Worm (Caenorhabditis elegans) whole organism, young adult: ENCODE results near the gene srw-60.

Experiments
- B0035.1 ChIP-seq: sonication (generic microtip); optimal IDR thresholded peaks from 2 replicates; lab custom pipeline; 2016; ENCODE audit warnings: missing genetic modification characterization, mild to moderate bottlenecking, missing compliant biosample characterization, missing genotype, missing genetic modification reagents
- B0336.3 ChIP-seq: fragments of 200-800 bp; sonication (Bioruptor generic); IDR thresholded peaks from 2 replicates; pipeline ENCODE4 v1.3.6; 2022; ENCODE audit warnings: missing genetic modification characterization, missing compliant biosample characterization
- C06A6.2 ChIP-seq: fragments of 200-800 bp; sonication (Bioruptor generic); conservative IDR thresholded peaks from 2 replicates; pipeline ENCODE4 v1.3.6; 2022; ENCODE audit warnings: missing genetic modification characterization, missing compliant biosample characterization
- D2030.7 ChIP-seq: fragments of 200-800 bp; sonication (Bioruptor generic); IDR thresholded peaks from 2 replicates; pipeline ENCODE4 v1.3.6; 2022; ENCODE audit warnings: missing genetic modification reagents, missing genetic modification characterization, missing compliant biosample characterization
- F22D6.2 ChIP-seq: sonication (generic microtip); optimal IDR thresholded peaks from 2 replicates; lab custom pipeline; 2016; ENCODE audit warnings: mild to moderate bottlenecking, missing genetic modification characterization, missing compliant biosample characterization
- F33H1.4 ChIP-seq: fragments of 200-800 bp; sonication (Bioruptor generic); IDR thresholded peaks from 2 replicates; pipeline ENCODE4 v1.3.6; 2022; ENCODE audit warnings: missing genetic modification reagents, missing genetic modification characterization, missing compliant biosample characterization
- F39B2.1 ChIP-seq: fragments of 200-800 bp; sonication (Bioruptor generic); IDR thresholded peaks from 2 replicates; pipeline ENCODE4 v1.3.6; 2022; ENCODE audit warnings: missing genetic modification reagents, missing genetic modification characterization, missing compliant biosample characterization
- Y53G8AR.9 ChIP-seq: fragments of 200-800 bp; sonication (Bioruptor generic); conservative IDR thresholded peaks from 2 replicates; pipeline ENCODE4 v1.3.6; 2022; ENCODE audit warnings: missing genetic modification reagents, missing genetic modification characterization, missing compliant biosample characterization
- ZK185.1 ChIP-seq: sonication (generic microtip); optimal IDR thresholded peaks from 2 replicates; lab custom pipeline; 2016; ENCODE audit warnings: mild to moderate bottlenecking, missing genetic modification characterization, missing compliant biosample characterization; ENCODE audit not compliant: poor library complexity, severe bottlenecking
- aptf-2 ChIP-seq: fragments of 200-800 bp; sonication (Bioruptor generic); conservative IDR thresholded peaks from 2 replicates; pipeline ENCODE4 v1.3.6; 2022; ENCODE audit warnings: missing genetic modification reagents, missing genetic modification characterization, missing compliant biosample characterization
- atf-7 ChIP-seq: sonication (generic microtip); optimal IDR thresholded peaks from 2 replicates; lab custom pipeline; 2017; ENCODE audit warnings: mild to moderate bottlenecking, missing genetic modification characterization, missing compliant biosample characterization
- attf-3 ChIP-seq: fragments of 200-800 bp; sonication (Bioruptor generic); conservative IDR thresholded peaks from 2 replicates; pipeline ENCODE4 v1.3.6; 2022; ENCODE audit warnings: missing genetic modification reagents, missing genetic modification characterization, missing compliant biosample characterization
- attf-6 ChIP-seq: fragments of 200-800 bp; sonication (Bioruptor generic); IDR thresholded peaks from 2 replicates; pipeline ENCODE4 v1.3.6; 2022; ENCODE audit warnings: missing genetic modification reagents, missing genetic modification characterization, missing compliant biosample characterization
- cebp-2 ChIP-seq: fragments of 200-800 bp; sonication (Bioruptor generic); IDR thresholded peaks from 2 replicates; pipeline ENCODE4 v1.3.6; 2022; ENCODE audit warnings: missing genetic modification characterization, missing compliant biosample characterization
- ceh-58 ChIP-seq: fragments of 200-800 bp; sonication (Bioruptor generic); IDR thresholded peaks from 2 replicates; pipeline ENCODE4 v1.3.6; 2022; ENCODE audit warnings: missing genetic modification characterization, missing compliant biosample characterization
- ceh-91 ChIP-seq: fragments of 200-800 bp; sonication (Bioruptor generic); IDR thresholded peaks from 2 replicates; pipeline ENCODE4 v1.3.6; 2022; ENCODE audit warnings: missing genetic modification reagents, missing genetic modification characterization, missing compliant biosample characterization
- dpff-1 ChIP-seq: sonication (generic microtip); optimal IDR thresholded peaks from 2 replicates; lab custom pipeline; 2017; ENCODE audit warnings: mild to moderate bottlenecking, missing genetic modification characterization, missing compliant biosample characterization
- hlh-26 ChIP-seq: fragments of 200-800 bp; sonication (Bioruptor generic); conservative IDR thresholded peaks from 2 replicates; pipeline ENCODE4 v1.3.6; 2022; ENCODE audit warnings: missing genetic modification reagents, missing genetic modification characterization, missing compliant biosample characterization
- hmg-1.2 ChIP-seq: fragments of 200-800 bp; sonication (Bioruptor generic); IDR thresholded peaks from 2 replicates; pipeline ENCODE4 v1.3.6; 2022; ENCODE audit warnings: missing genetic modification reagents, missing genetic modification characterization, missing compliant biosample characterization
- hrde-1 ChIP-seq: sonication (generic microtip); optimal IDR thresholded peaks from 2 replicates; lab custom pipeline; 2016; ENCODE audit warnings: missing genetic modification characterization, mild to moderate bottlenecking, missing compliant biosample characterization, moderate library complexity, missing genotype, missing genetic modification reagents, borderline replicate concordance
- lin-26 ChIP-seq: fragments of 200-800 bp; sonication (Bioruptor generic); IDR thresholded peaks from 2 replicates; pipeline ENCODE4 v1.3.6; 2022; ENCODE audit warnings: missing genetic modification reagents, missing genetic modification characterization, missing compliant biosample characterization
- lin-54 ChIP-seq: fragments of 200-800 bp; sonication (Bioruptor generic); optimal IDR thresholded peaks from 2 replicates; lab custom pipeline; 2018; ENCODE audit warnings: mild to moderate bottlenecking, missing genetic modification characterization, missing compliant biosample characterization
- madf-10 ChIP-seq: sonication (generic microtip); optimal IDR thresholded peaks from 2 replicates; lab custom pipeline; 2016; ENCODE audit warnings: mild to moderate bottlenecking, missing genetic modification characterization, missing compliant biosample characterization
- madf-6 ChIP-seq: fragments of 200-800 bp; sonication (Bioruptor generic); IDR thresholded peaks from 2 replicates; pipeline ENCODE4 v1.3.6; 2022; ENCODE audit warnings: missing genetic modification reagents, missing genetic modification characterization, missing compliant biosample characterization
- madf-8 ChIP-seq: fragments of 200-800 bp; sonication (Bioruptor generic); conservative IDR thresholded peaks from 2 replicates; pipeline ENCODE4 v1.3.6; 2022; ENCODE audit warnings: missing genetic modification reagents, missing genetic modification characterization, missing compliant biosample characterization
- mel-28 ChIP-seq: sonication (generic microtip); optimal IDR thresholded peaks from 2 replicates; lab custom pipeline; 2016; ENCODE audit warnings: borderline replicate concordance, mild to moderate bottlenecking, missing genetic modification characterization, missing compliant biosample characterization
- mxl-1 ChIP-seq: sonication (generic microtip); optimal IDR thresholded peaks from 2 replicates; lab custom pipeline; 2016; ENCODE audit warnings: missing genetic modification characterization, missing compliant biosample characterization
- nfya-2 ChIP-seq: fragments of 200-800 bp; sonication (Bioruptor generic); IDR thresholded peaks from 2 replicates; pipeline ENCODE4 v1.3.6; 2022; ENCODE audit warnings: missing genetic modification reagents, missing genetic modification characterization, missing compliant biosample characterization
- nhr-120 ChIP-seq: fragments of 200-800 bp; sonication (Bioruptor generic); IDR thresholded peaks from 2 replicates; pipeline ENCODE4 v1.3.6; 2022; ENCODE audit warnings: missing genetic modification characterization, missing compliant biosample characterization
- nhr-179 ChIP-seq: sonication (generic microtip); optimal IDR thresholded peaks from 2 replicates; lab custom pipeline; 2016; ENCODE audit warnings: mild to moderate bottlenecking, missing genetic modification characterization, missing compliant biosample characterization
- pbrm-1 ChIP-seq: fragments of 200-800 bp; sonication (Bioruptor generic); IDR thresholded peaks from 2 replicates; pipeline ENCODE4 v1.3.6; 2022; ENCODE audit warnings: missing genetic modification reagents, missing genetic modification characterization, missing compliant biosample characterization
- rcor-1 ChIP-seq: fragments of 200-800 bp; sonication (Bioruptor generic); IDR thresholded peaks from 2 replicates; pipeline ENCODE4 v1.3.6; 2022; ENCODE audit warnings: missing genetic modification reagents, missing genetic modification characterization, missing compliant biosample characterization
- sdz-38 ChIP-seq: sonication (generic microtip); optimal IDR thresholded peaks from 2 replicates; lab custom pipeline; 2016; ENCODE audit warnings: missing genotype, missing genetic modification characterization, missing compliant biosample characterization
- snpc-1.3 ChIP-seq: sonication (generic microtip); optimal IDR thresholded peaks from 2 replicates; lab custom pipeline; 2017; ENCODE audit warnings: missing genetic modification characterization, mild to moderate bottlenecking, missing compliant biosample characterization, antibody characterized with exemption, moderate library complexity, missing genotype, missing genetic modification reagents; ENCODE audit not compliant: insufficient read depth
- snpc-4 ChIP-seq, 5 experiments: fragments of 150-350 bp in 1 of 5; sonication (generic microtip) in 4 of 5; optimal IDR thresholded peaks; 2 replicates each; lab custom pipeline; 2014 to 2018; ENCODE audit warnings: missing genetic modification characterization in 5 of 5, missing biosample characterization in 3 of 5, antibody characterized with exemption in 2 of 5, mild to moderate bottlenecking in 2 of 5, missing compliant biosample characterization in 2 of 5, missing genotype in 2 of 5, moderate library complexity in 2 of 5, missing genetic modification reagents in 1 of 5
- sptf-2 ChIP-seq: fragments of 200-800 bp; sonication (Bioruptor generic); optimal IDR thresholded peaks from 2 replicates; lab custom pipeline; 2018; ENCODE audit warnings: mild to moderate bottlenecking, missing genetic modification characterization, missing compliant biosample characterization
- tbp1 ChIP-seq: fragments of 200-800 bp; sonication (Bioruptor generic); optimal IDR thresholded peaks from 2 replicates; lab custom pipeline; 2018; ENCODE audit warnings: mild to moderate bottlenecking, missing genetic modification characterization, missing compliant biosample characterization
- tbx-9 ChIP-seq: sonication (generic microtip); optimal IDR thresholded peaks from 2 replicates; lab custom pipeline; 2016; ENCODE audit warnings: borderline replicate concordance, missing genetic modification characterization, inconsistent platforms, missing compliant biosample characterization
- unc-130 ChIP-seq: sonication (generic microtip); optimal IDR thresholded peaks from 2 replicates; lab custom pipeline; 2016; ENCODE audit warnings: missing genetic modification reagents, missing genetic modification characterization, missing compliant biosample characterization
- xnd-1 ChIP-seq: sonication (generic microtip); optimal IDR thresholded peaks from 2 replicates; lab custom pipeline; 2016; ENCODE audit warnings: missing genotype, missing genetic modification reagents, missing genetic modification characterization, missing compliant biosample characterization
- zim-3 ChIP-seq: sonication (generic microtip); optimal IDR thresholded peaks from 2 replicates; lab custom pipeline; 2017; ENCODE audit warnings: mild to moderate bottlenecking, missing genetic modification characterization, moderate library complexity, missing compliant biosample characterization
- ztf-18 ChIP-seq: sonication (generic microtip); optimal IDR thresholded peaks from 2 replicates; lab custom pipeline; 2016; ENCODE audit warnings: missing genotype, mild to moderate bottlenecking, missing genetic modification characterization, missing compliant biosample characterization

srw-60 gene

ce11 chrII:2958308-2958707 is at the start of gene srw-60:
srw-60 (plus strand) TSS chrII:2958608.
- TF ChIP-seq tbp1 (GFP tag; lab: Kevin White, UChicago), result no peak
- 0 out of 2 replicates have a peak, but pooled peaks have one; percentile 23 for TF ChIP-seq ceh-58 (GFP tag; lab: Robert Waterston, UW)

ce11 chrII:2913505-2913904 is 44.9 kb upstream of the srw-60 start, which contains the start of gene ubc-15:
ubc-15 (minus strand) TSS chrII:2913605.
- peak; percentile 37 for TF ChIP-seq atf-7 (tag; lab: Kevin White, UChicago)
- TF ChIP-seq C06A6.2 (GFP tag; lab: Robert Waterston, UW), result no peak
- TF ChIP-seq hmg-1.2 (GFP tag; lab: Robert Waterston, UW), result peak; percentile 15; the same call in 1 of the 2 replicates

- TF ChIP-seq F22D6.2 (tag; lab: Kevin White, UChicago) (no peak), D2030.7 (GFP tag; lab: Robert Waterston, UW) (peak; percentile 86), lin-26 (GFP tag; lab: Robert Waterston, UW) (no peak), nhr-179 (no peak), lin-54 (peak; percentile 58), F33H1.4 (GFP tag; lab: Robert Waterston, UW) (peak; percentile 99), ceh-91 (GFP tag; lab: Robert Waterston, UW) (peak; percentile 87), sptf-2 (no peak), ZK185.1 (tag; lab: Kevin White, UChicago) (no peak), ztf-18 (tag; lab: Kevin White, UChicago) (no peak), hlh-26 (GFP tag; lab: Robert Waterston, UW) (no peak), zim-3 (tag; lab: Kevin White, UChicago) (no peak), dpff-1 (tag; lab: Kevin White, UChicago) (no peak), cebp-2 (GFP tag; lab: Robert Waterston, UW) (no peak), rcor-1 (GFP tag; lab: Robert Waterston, UW) (0 out of 2 replicates have a peak, but pooled peaks have one; percentile 29), madf-8 (GFP tag; lab: Robert Waterston, UW) (peak; percentile 80), snpc-4 (GFP tag; optimal IDR thresholded peaks at IDR 0.05; lab: Kevin White, UChicago) (no peak), snpc-4 (tag; optimal IDR thresholded peaks at IDR 0.05; lab: Kevin White, UChicago) (no peak), sdz-38 (tag; lab: Kevin White, UChicago) (no peak), F39B2.1 (GFP tag; lab: Robert Waterston, UW) (no peak), hrde-1 (tag; lab: Kevin White, UChicago) (no peak), attf-3 (GFP tag; lab: Robert Waterston, UW) (no peak), madf-6 (GFP tag; lab: Robert Waterston, UW) (peak; percentile 93), tbp1 (GFP tag; lab: Kevin White, UChicago) (peak; percentile 28), mxl-1 (tag; lab: Kevin White, UChicago) (no peak), hmg-1.2 (GFP tag; lab: Robert Waterston, UW) (peak; percentile 25; the same call in 1 of the 2 replicates), xnd-1 (peak; percentile 98), pbrm-1 (no peak), Y53G8AR.9 (GFP tag; lab: Robert Waterston, UW) (no peak), madf-10 (tag; lab: Kevin White, UChicago) (no peak), aptf-2 (GFP tag; lab: Robert Waterston, UW) (no peak), attf-6 (no peak), nhr-120 (GFP tag; lab: Robert Waterston, UW) (no peak), unc-130 (peak; percentile 45), snpc-1.3 (tag; lab: Kevin White, UChicago) (peak; percentile 5), nfya-2 (GFP tag; lab: Robert Waterston, UW) (no peak), B0035.1 (no peak), tbx-9 (tag; lab: Kevin White, UChicago) (no peak), B0336.3 (peak; percentile 57; the same call in 1 of the 2 replicates), mel-28 (tag; lab: Kevin White, UChicago) (no peak), ceh-58 (GFP tag; lab: Robert Waterston, UW) (no peak)
Measured at ce11 chrII:2919074-2919857, 39.1 kb upstream of the srw-60 start, which contains the start of the genes ncap-1 and Y110A2AR.1. ncap-1 (minus strand) TSS chrII:2919314. Y110A2AR.1 (plus strand) TSS chrII:2919710.
